In the genomic region with DNA sequence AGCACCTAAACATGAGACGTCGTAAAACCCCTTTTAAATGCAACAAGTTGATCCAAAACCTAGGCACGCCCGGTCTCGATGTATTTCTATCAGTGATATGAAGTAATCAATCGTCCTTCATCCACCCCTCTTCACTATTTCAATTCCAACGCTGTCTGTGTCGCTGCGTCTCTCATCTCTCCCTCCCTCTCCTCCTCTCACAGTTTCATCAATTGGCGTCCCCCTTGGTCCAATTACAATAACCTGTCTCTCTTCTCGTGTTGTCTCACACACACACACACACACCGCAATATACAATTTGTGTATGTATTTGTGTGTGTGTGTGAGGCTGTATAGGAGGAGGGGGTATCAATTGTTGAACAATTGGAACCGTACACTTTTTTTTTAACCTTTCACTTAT, we compare ENCODE assay signal across 8 worm cellular contexts.
TF ChIP-seq lines count a peak whose summit lies in the region.

No protein-coding gene starts in this region.

TF ChIP-seq in whole organism, L1 larva, 84 proteins besides CTCF, POLR2A, EP300 and RAD21 (continues in another document):
- TF ChIP-seq nhr-85 (tag; lab: Kevin White, UChicago): peak; percentile 89
- TF ChIP-seq ces-1 (GFP tag; optimal IDR thresholded peaks at IDR 0.05; lab: Kevin White, UChicago): no peak
- TF ChIP-seq snpc-4 (tag; optimal IDR thresholded peaks at IDR 0.05; lab: Kevin White, UChicago): no peak
- peak; percentile 75 for TF ChIP-seq lin-14 (GFP tag; optimal IDR thresholded peaks at IDR 0.05; lab: Kevin White, UChicago)
- no peak for TF ChIP-seq hlh-17 (GFP tag; optimal IDR thresholded peaks at IDR 0.05; lab: Kevin White, UChicago; ENCODE audit: borderline replicate concordance)
- TF ChIP-seq skn-1 (tag; optimal IDR thresholded peaks at IDR 0.05; lab: Kevin White, UChicago): no peak
- TF ChIP-seq efl-1 (optimal IDR thresholded peaks at IDR 0.05; lab: Kevin White, UChicago): peak in 1 of 2 experiments; percentile 14
- TF ChIP-seq efl-1 (GFP tag; optimal IDR thresholded peaks at IDR 0.05 in 1 of 2; lab: Kevin White, UChicago): no peak
- no peak for TF ChIP-seq egl-27 (tag; optimal IDR thresholded peaks at IDR 0.05; lab: Kevin White, UChicago)
- no peak for TF ChIP-seq alr-1 (tag; optimal IDR thresholded peaks at IDR 0.05; lab: Kevin White, UChicago; ENCODE audit: borderline replicate concordance)
- TF ChIP-seq aly-2 (tag; optimal IDR thresholded peaks at IDR 0.05; lab: Kevin White, UChicago): no peak

TF ChIP-seq in whole organism, L2 larva, 48 proteins besides CTCF, POLR2A, EP300 and RAD21 (continues in another document):
- TF ChIP-seq mdl-1 (tag; optimal IDR thresholded peaks at IDR 0.05; lab: Kevin White, UChicago) (no peak), mab-5 (tag; optimal IDR thresholded peaks at IDR 0.05; lab: Kevin White, UChicago) (no peak), nhr-237 (tag; optimal IDR thresholded peaks at IDR 0.05; lab: Kevin White, UChicago) (no peak), blmp-1 (tag; optimal IDR thresholded peaks at IDR 0.05; lab: Kevin White, UChicago; ENCODE audit: insufficient read depth) (peak; percentile 34), gmeb-1 (tag; optimal IDR thresholded peaks at IDR 0.05; lab: Kevin White, UChicago) (no peak), crh-2 (tag; optimal IDR thresholded peaks at IDR 0.05; lab: Kevin White, UChicago) (no peak), ztf-11 (tag; optimal IDR thresholded peaks at IDR 0.05; lab: Kevin White, UChicago) (no peak), nhr-11 (tag; optimal IDR thresholded peaks at IDR 0.05; lab: Kevin White, UChicago) (no peak), lsy-2 (tag; optimal IDR thresholded peaks at IDR 0.05; lab: Kevin White, UChicago) (no peak), nhr-21 (tag; optimal IDR thresholded peaks at IDR 0.05; lab: Kevin White, UChicago) (peak; percentile 12), ceh-16 (tag; optimal IDR thresholded peaks at IDR 0.05; lab: Kevin White, UChicago) (no peak)

TF ChIP-seq in whole organism, L3 larva, 47 proteins besides CTCF, POLR2A, EP300 and RAD21:
- TF ChIP-seq nhr-25 (tag; optimal IDR thresholded peaks at IDR 0.05; lab: Kevin White, UChicago): peak; percentile 66
- peak; percentile 20 for TF ChIP-seq hmg-11 (tag; optimal IDR thresholded peaks at IDR 0.05; lab: Kevin White, UChicago)
- peak in 1 of 3 experiments; percentile 16 for TF ChIP-seq elt-3 (tag; optimal IDR thresholded peaks at IDR 0.05; lab: Kevin White, UChicago)
- TF ChIP-seq nhr-43 (tag; optimal IDR thresholded peaks at IDR 0.05; lab: Kevin White, UChicago; ENCODE audit: poor library complexity, severe bottlenecking): peak; percentile 15
- no peak for TF ChIP-seq nfya-1 (tag; optimal IDR thresholded peaks at IDR 0.05; lab: Kevin White, UChicago; ENCODE audit: insufficient read depth)
- TF ChIP-seq nhr-23 (tag; optimal IDR thresholded peaks at IDR 0.05; lab: Kevin White, UChicago): peak; percentile 5
- TF ChIP-seq sea-2 (GFP tag; optimal IDR thresholded peaks at IDR 0.05; lab: Kevin White, UChicago): no peak
- TF ChIP-seq skn-1 (tag; optimal IDR thresholded peaks at IDR 0.05; lab: Kevin White, UChicago): no peak
- no peak for TF ChIP-seq nhr-77 (tag; optimal IDR thresholded peaks at IDR 0.05; lab: Kevin White, UChicago)
- no peak for TF ChIP-seq elt-1 (tag; optimal IDR thresholded peaks at IDR 0.05; lab: Kevin White, UChicago)
- no peak for TF ChIP-seq tbx-2 (tag; optimal IDR thresholded peaks at IDR 0.05; lab: Kevin White, UChicago)

TF ChIP-seq in whole organism, L4 larva, 104 proteins besides CTCF, POLR2A, EP300 and RAD21 (continues in another document):
- TF ChIP-seq mep-1 (tag; optimal IDR thresholded peaks at IDR 0.05; lab: Kevin White, UChicago) (peak; percentile 52), mxl-3 (GFP tag; optimal IDR thresholded peaks at IDR 0.05; lab: Kevin White, UChicago) (peak; percentile 71), set-16 (GFP tag; IDR thresholded peaks at IDR 0.05; lab: Robert Waterston, UW) (no peak), mes-2 (tag; optimal IDR thresholded peaks at IDR 0.05; lab: Kevin White, UChicago; ENCODE audit: poor library complexity, severe bottlenecking) (peak; percentile 47), nhr-25 (tag; optimal IDR thresholded peaks at IDR 0.05; lab: Kevin White, UChicago; ENCODE audit: borderline replicate concordance, insufficient read depth) (peak; percentile 17), nhr-42 (GFP tag; IDR thresholded peaks at IDR 0.05; lab: Robert Waterston, UW) (no peak), lin-1 (GFP tag; IDR thresholded peaks at IDR 0.05; lab: Robert Waterston, UW) (no peak), nhr-6 (tag; optimal IDR thresholded peaks at IDR 0.05; lab: Kevin White, UChicago) (peak; percentile 2), nhr-28 (tag; optimal IDR thresholded peaks at IDR 0.05; lab: Kevin White, UChicago) (peak; percentile 82), lim-7 (GFP tag; IDR thresholded peaks at IDR 0.05; lab: Robert Waterston, UW) (no peak), mdl-1 (tag; optimal IDR thresholded peaks at IDR 0.05; lab: Kevin White, UChicago) (peak in 1 of 2 experiments; percentile 53)

TF ChIP-seq in whole organism, late embryonic, 69 proteins besides CTCF, POLR2A, EP300 and RAD21:
- TF ChIP-seq ceh-31 (tag; optimal IDR thresholded peaks at IDR 0.05; lab: Kevin White, UChicago) (peak; percentile 39), ceh-19 (GFP tag; optimal IDR thresholded peaks at IDR 0.05; lab: Kevin White, UChicago) (no peak), tbx-2 (tag; optimal IDR thresholded peaks at IDR 0.05; lab: Kevin White, UChicago) (peak; percentile 13), nfya-1 (tag; optimal IDR thresholded peaks at IDR 0.05; lab: Kevin White, UChicago) (peak; percentile 51), ref-2 (tag; optimal IDR thresholded peaks at IDR 0.05; lab: Kevin White, UChicago) (peak; percentile 19), nhr-232 (tag; optimal IDR thresholded peaks at IDR 0.05; lab: Kevin White, UChicago) (no peak)

TF ChIP-seq in whole organism, midembryonic, 9 proteins besides CTCF, POLR2A, EP300 and RAD21:
- TF ChIP-seq med-1 (GFP tag; optimal IDR thresholded peaks at IDR 0.05; lab: Kevin White, UChicago; ENCODE audit: insufficient read depth) (no peak), flt-1 (GFP tag; IDR thresholded peaks at IDR 0.05; lab: Robert Waterston, UW) (0 out of 2 replicates have a peak, but pooled peaks have one; percentile 32)

TF ChIP-seq in whole organism, mixed stage, embryonic, 35 proteins besides CTCF, POLR2A, EP300 and RAD21:
- TF ChIP-seq drap-1 (GFP tag; optimal IDR thresholded peaks at IDR 0.05; lab: Kevin White, UChicago) (peak; percentile 24), ceh-39 (tag; optimal IDR thresholded peaks at IDR 0.05; lab: Kevin White, UChicago) (no peak)

TF ChIP-seq in whole organism, young adult, 124 proteins besides CTCF, POLR2A, EP300 and RAD21:
- TF ChIP-seq madf-3 (GFP tag; IDR thresholded peaks at IDR 0.05; lab: Robert Waterston, UW) (no peak), lin-40 (tag; optimal IDR thresholded peaks at IDR 0.05; lab: Kevin White, UChicago) (peak; percentile 18), lsy-27 (tag; optimal IDR thresholded peaks at IDR 0.05; lab: Kevin White, UChicago; ENCODE audit: borderline replicate concordance, insufficient read depth) (no peak), madf-8 (GFP tag; conservative IDR thresholded peaks at IDR 0.05; lab: Robert Waterston, UW) (no peak)
